Worm (Caenorhabditis elegans) whole organism, L1 larva: Measurements from ENCODE around the gene spe-43.

Source experiments
- aha-1 ChIP-seq: fragments of 150-350 bp; optimal IDR thresholded peaks from 2 replicates; lab custom pipeline; 2014; ENCODE audit warnings: missing biosample characterization, missing genetic modification characterization
- aly-2 ChIP-seq: fragments of 150-350 bp; optimal IDR thresholded peaks from 2 replicates; lab custom pipeline; 2014; ENCODE audit warnings: missing biosample characterization, missing genetic modification characterization
- ama-1 ChIP-seq: fragments of 150-350 bp; optimal IDR thresholded peaks from 2 replicates; lab custom pipeline; 2014
- fkh-10 ChIP-seq: sonication (generic microtip); optimal IDR thresholded peaks from 2 replicates; lab custom pipeline; 2017; ENCODE audit warnings: missing biosample characterization, missing genetic modification reagents, missing genetic modification characterization
- pqm-1 ChIP-seq: sonication (generic microtip); optimal IDR thresholded peaks from 3 replicates; lab custom pipeline; 2017; ENCODE audit warnings: missing biosample characterization, missing genetic modification characterization
- tbx-2 ChIP-seq: sonication (generic microtip); optimal IDR thresholded peaks from 2 replicates; lab custom pipeline; 2016; ENCODE audit warnings: missing genetic modification characterization, missing compliant biosample characterization
- zag-1 ChIP-seq: fragments of 150-350 bp; optimal IDR thresholded peaks from 2 replicates; lab custom pipeline; 2014; ENCODE audit warnings: missing biosample characterization, missing genetic modification characterization

ce11 chrIV:13165181-13165580, 23.0 kb upstream of the spe-43 start, which contains the start of gene scl-14:
- no peak for TF ChIP-seq fkh-10 (GFP tag; lab: Kevin White, UChicago)
- TF ChIP-seq pqm-1 (tag; lab: Kevin White, UChicago): no peak
- TF ChIP-seq ama-1: no peak
- TF ChIP-seq zag-1 (tag; lab: Kevin White, UChicago): no peak
- TF ChIP-seq aly-2 (tag; lab: Kevin White, UChicago): no peak
- no peak for TF ChIP-seq aha-1
- no peak for TF ChIP-seq tbx-2 (tag; lab: Kevin White, UChicago)
